Worm (Caenorhabditis elegans) whole organism, L1 larva: ENCODE measurements around the gene acr-12.

Experiments used
- C04F5.9 ChIP-seq: sonication (generic microtip); optimal IDR thresholded peaks from 2 replicates; lab custom pipeline; 2016; ENCODE audit warnings: missing genetic modification characterization, missing compliant biosample characterization
- C34B4.2 ChIP-seq: sonication (generic microtip); optimal IDR thresholded peaks from 2 replicates; lab custom pipeline; 2017; ENCODE audit warnings: mild to moderate bottlenecking, missing genetic modification characterization, missing compliant biosample characterization
- F16B12.6 ChIP-seq: fragments of 150-350 bp; optimal IDR thresholded peaks from 2 replicates; lab custom pipeline; 2014; ENCODE audit warnings: missing biosample characterization, missing genetic modification characterization
- Y116A8C.19 ChIP-seq: sonication (generic microtip); optimal IDR thresholded peaks from 2 replicates; lab custom pipeline; 2016; ENCODE audit warnings: missing compliant biosample characterization, missing genetic modification characterization, borderline replicate concordance
- alr-1 ChIP-seq: fragments of 200-800 bp; sonication (Bioruptor generic); optimal IDR thresholded peaks from 2 replicates; lab custom pipeline; 2018; ENCODE audit warnings: borderline replicate concordance, mild to moderate bottlenecking, missing genetic modification characterization, missing compliant biosample characterization
- aly-2 ChIP-seq: fragments of 150-350 bp; optimal IDR thresholded peaks from 2 replicates; lab custom pipeline; 2014; ENCODE audit warnings: missing biosample characterization, missing genetic modification characterization
- blmp-1 ChIP-seq: fragments of 150-350 bp; optimal IDR thresholded peaks from 2 replicates; lab custom pipeline; 2014; ENCODE audit warnings: missing biosample characterization, missing genetic modification characterization
- ceh-63 ChIP-seq: fragments of 200-800 bp; sonication (Bioruptor generic); optimal IDR thresholded peaks from 2 replicates; lab custom pipeline; 2018; ENCODE audit warnings: mild to moderate bottlenecking, missing genetic modification characterization, missing compliant biosample characterization
- ceh-90 ChIP-seq: sonication (generic microtip); optimal IDR thresholded peaks from 2 replicates; lab custom pipeline; 2016; ENCODE audit warnings: missing genetic modification characterization, missing compliant biosample characterization
- dpl-1 ChIP-seq, 3 experiments: fragments of 150-350 bp in 2 of 3; sonication (generic microtip) in 1 of 3; optimal IDR thresholded peaks; 2 replicates each; lab custom pipeline; 2014 to 2017; ENCODE audit warnings: missing biosample characterization in 3 of 3, missing genetic modification characterization in 3 of 3, missing genetic modification reagents in 3 of 3
- dsc-1 ChIP-seq: sonication (generic microtip); optimal IDR thresholded peaks from 2 replicates; lab custom pipeline; 2016; ENCODE audit warnings: mild to moderate bottlenecking, missing genetic modification characterization, missing compliant biosample characterization
- efl-1 ChIP-seq, 4 experiments: fragments of 150-350 bp; optimal IDR thresholded peaks in 3 of 4; peaks in 1 of 4; 1 replicate in 1 of 4; 2 replicates in 3 of 4; lab custom pipeline; 2014; ENCODE audit warnings: missing biosample characterization in 2 of 4, missing genetic modification characterization in 2 of 4, missing genetic modification reagents in 2 of 4
- efl-3 ChIP-seq: fragments of 200-800 bp; sonication (Bioruptor generic); optimal IDR thresholded peaks from 2 replicates; lab custom pipeline; 2018; ENCODE audit warnings: mild to moderate bottlenecking, missing genetic modification characterization, missing compliant biosample characterization
- egl-13 ChIP-seq: sonication (generic microtip); optimal IDR thresholded peaks from 2 replicates; lab custom pipeline; 2016; ENCODE audit warnings: missing genotype, missing genetic modification reagents, missing genetic modification characterization, missing compliant biosample characterization
- elt-3 ChIP-seq, 6 experiments: fragments of 150-350 bp in 1 of 6; sonication (generic microtip); optimal IDR thresholded peaks; 2 replicates each; lab custom pipeline; 2017 to 2018; ENCODE audit warnings: missing biosample characterization in 6 of 6, missing genetic modification characterization in 6 of 6, inconsistent platforms in 1 of 6
- ets-5 ChIP-seq: fragments of 200-800 bp; sonication (Bioruptor generic); IDR thresholded peaks from 2 replicates; pipeline ENCODE4 v1.3.6; 2022; ENCODE audit warnings: missing genetic modification characterization, missing compliant biosample characterization
- fkh-10 ChIP-seq: sonication (generic microtip); optimal IDR thresholded peaks from 2 replicates; lab custom pipeline; 2017; ENCODE audit warnings: missing biosample characterization, missing genetic modification reagents, missing genetic modification characterization
- fkh-8 ChIP-seq: sonication (generic microtip); optimal IDR thresholded peaks from 2 replicates; lab custom pipeline; 2016; ENCODE audit warnings: mild to moderate bottlenecking, missing genetic modification characterization, missing compliant biosample characterization
- fos-1 ChIP-seq: fragments of 150-350 bp; optimal IDR thresholded peaks from 2 replicates; lab custom pipeline; 2014; ENCODE audit warnings: missing biosample characterization, missing genetic modification characterization
- hpl-2 ChIP-seq: fragments of 150-350 bp; optimal IDR thresholded peaks from 2 replicates; lab custom pipeline; 2014; ENCODE audit warnings: missing biosample characterization, missing genetic modification reagents, missing genetic modification characterization
- isw-1 ChIP-seq: fragments of 200-800 bp; sonication (Bioruptor generic); IDR thresholded peaks from 2 replicates; pipeline ENCODE4 v1.3.6; 2022; ENCODE audit warnings: missing genetic modification characterization, missing compliant biosample characterization
- lin-13 ChIP-seq: fragments of 150-350 bp; optimal IDR thresholded peaks from 2 replicates; lab custom pipeline; 2014; ENCODE audit warnings: missing biosample characterization, missing genetic modification reagents, missing genetic modification characterization
- lin-15B ChIP-seq: fragments of 150-350 bp; sonication (generic microtip); optimal IDR thresholded peaks from 3 replicates; lab custom pipeline; 2014; ENCODE audit warnings: missing biosample characterization, missing genetic modification characterization
- lsy-2 ChIP-seq, 2 experiments: fragments of 150-350 bp; optimal IDR thresholded peaks; 2 replicates each; lab custom pipeline; 2014; ENCODE audit warnings: missing biosample characterization in 2 of 2, missing genetic modification characterization in 2 of 2
- mdl-1 ChIP-seq, 2 experiments: fragments of 150-350 bp; optimal IDR thresholded peaks; 2 replicates each; lab custom pipeline; 2014 to 2017; ENCODE audit warnings: missing biosample characterization in 2 of 2, missing genetic modification characterization in 2 of 2, inconsistent platforms in 1 of 2
- mef-2 ChIP-seq: fragments of 150-350 bp; optimal IDR thresholded peaks from 2 replicates; lab custom pipeline; 2014; ENCODE audit warnings: missing biosample characterization, missing genetic modification characterization
- mep-1 ChIP-seq: fragments of 150-350 bp; optimal IDR thresholded peaks from 2 replicates; lab custom pipeline; 2014; ENCODE audit warnings: missing biosample characterization, missing genetic modification characterization
- nhr-12 ChIP-seq: sonication (generic microtip); optimal IDR thresholded peaks from 2 replicates; lab custom pipeline; 2017; ENCODE audit warnings: missing biosample characterization, missing genetic modification characterization
- nhr-19 ChIP-seq: fragments of 200-800 bp; sonication (Bioruptor generic); conservative IDR thresholded peaks from 2 replicates; pipeline ENCODE4 v1.3.6; 2022; ENCODE audit warnings: missing genetic modification characterization, missing compliant biosample characterization
- nhr-20 ChIP-seq: sonication (generic microtip); optimal IDR thresholded peaks from 2 replicates; lab custom pipeline; 2016; ENCODE audit warnings: mild to moderate bottlenecking, missing genetic modification characterization, missing compliant biosample characterization
- nhr-237 ChIP-seq: fragments of 150-350 bp; optimal IDR thresholded peaks from 2 replicates; lab custom pipeline; 2014; ENCODE audit warnings: missing biosample characterization, missing genetic modification characterization
- nhr-28 ChIP-seq: fragments of 150-350 bp; optimal IDR thresholded peaks from 2 replicates; lab custom pipeline; 2014; ENCODE audit warnings: missing biosample characterization, missing genetic modification characterization
- nhr-47 ChIP-seq: sonication (generic microtip); optimal IDR thresholded peaks from 2 replicates; lab custom pipeline; 2016; ENCODE audit warnings: mild to moderate bottlenecking, missing genetic modification characterization, moderate library complexity, missing compliant biosample characterization
- nhr-71 ChIP-seq: sonication (generic microtip); optimal IDR thresholded peaks from 2 replicates; lab custom pipeline; 2016; ENCODE audit warnings: mild to moderate bottlenecking, missing genetic modification characterization, moderate library complexity, missing compliant biosample characterization
- nhr-76 ChIP-seq: sonication (generic microtip); optimal IDR thresholded peaks from 2 replicates; lab custom pipeline; 2017; ENCODE audit warnings: missing biosample characterization, missing genetic modification characterization
- nhr-84 ChIP-seq: sonication (generic microtip); optimal IDR thresholded peaks from 2 replicates; lab custom pipeline; 2017; ENCODE audit warnings: missing biosample characterization, missing genetic modification characterization
- nhr-85 ChIP-seq: sonication (generic microtip); peaks from one replicate; lab custom pipeline; 2016; ENCODE audit warnings: missing genetic modification characterization, inconsistent platforms, missing compliant biosample characterization
- pqm-1 ChIP-seq: sonication (generic microtip); optimal IDR thresholded peaks from 3 replicates; lab custom pipeline; 2017; ENCODE audit warnings: missing biosample characterization, missing genetic modification characterization
- rnt-1 ChIP-seq: sonication (generic microtip); optimal IDR thresholded peaks from 2 replicates; lab custom pipeline; 2016; ENCODE audit warnings: mild to moderate bottlenecking, missing genetic modification characterization, moderate library complexity, missing compliant biosample characterization
- snu-23 ChIP-seq: sonication (generic microtip); optimal IDR thresholded peaks from 2 replicates; lab custom pipeline; 2016; ENCODE audit warnings: missing genetic modification characterization, missing compliant biosample characterization
- sox-4 ChIP-seq: sonication (generic microtip); optimal IDR thresholded peaks from 2 replicates; lab custom pipeline; 2016; ENCODE audit warnings: missing genetic modification characterization, missing compliant biosample characterization
- sptf-1 ChIP-seq: fragments of 150-350 bp; optimal IDR thresholded peaks from 2 replicates; lab custom pipeline; 2014; ENCODE audit warnings: missing biosample characterization, missing genetic modification characterization
- sup-37 ChIP-seq: fragments of 200-800 bp; sonication (Bioruptor generic); optimal IDR thresholded peaks from 2 replicates; lab custom pipeline; 2018; ENCODE audit warnings: mild to moderate bottlenecking, missing genetic modification characterization, missing compliant biosample characterization
- swsn-7 ChIP-seq: sonication (generic microtip); optimal IDR thresholded peaks from 2 replicates; lab custom pipeline; 2016; ENCODE audit warnings: missing genetic modification characterization, missing compliant biosample characterization
- tlp-1 ChIP-seq: fragments of 150-350 bp; optimal IDR thresholded peaks from 2 replicates; lab custom pipeline; 2014; ENCODE audit warnings: missing biosample characterization, missing genetic modification characterization
- unc-30 ChIP-seq: sonication (generic microtip); optimal IDR thresholded peaks from 2 replicates; lab custom pipeline; 2017; ENCODE audit warnings: missing biosample characterization, missing genetic modification characterization
- unc-98 ChIP-seq: fragments of 200-800 bp; sonication (Bioruptor generic); IDR thresholded peaks from 2 replicates; pipeline ENCODE4 v1.3.6; 2022; ENCODE audit warnings: missing genetic modification characterization, missing compliant biosample characterization
- vab-15 ChIP-seq: sonication (generic microtip); optimal IDR thresholded peaks from 2 replicates; lab custom pipeline; 2017; ENCODE audit warnings: missing genotype, mild to moderate bottlenecking, missing genetic modification characterization, missing compliant biosample characterization
- xbp-1 ChIP-seq: sonication (generic microtip); optimal IDR thresholded peaks from 2 replicates; lab custom pipeline; 2016; ENCODE audit warnings: missing genetic modification characterization, missing compliant biosample characterization
- zag-1 ChIP-seq: fragments of 150-350 bp; optimal IDR thresholded peaks from 2 replicates; lab custom pipeline; 2014; ENCODE audit warnings: missing biosample characterization, missing genetic modification characterization
- ztf-4 ChIP-seq: fragments of 150-350 bp; optimal IDR thresholded peaks from 2 replicates; lab custom pipeline; 2014; ENCODE audit warnings: missing biosample characterization, missing genetic modification characterization

acr-12 gene

ce11 chrX:13511796-13512195 lies 20.9 kb upstream of the acr-12 start (continued):
- TF ChIP-seq nhr-19 (GFP tag; lab: Robert Waterston, UW), result peak; percentile 59
- peak; percentile 39 for TF ChIP-seq rnt-1
- TF ChIP-seq ceh-63, result no peak
- TF ChIP-seq pqm-1, result no peak
- TF ChIP-seq isw-1 (GFP tag; lab: Robert Waterston, UW), result no peak; the same call in 1 of the 2 replicates
- TF ChIP-seq elt-3 (tag; optimal IDR thresholded peaks at IDR 0.05; lab: Kevin White, UChicago), result peak in 2 of 6 experiments; percentile 17 to 25
- no peak for TF ChIP-seq Y116A8C.19
- no peak for TF ChIP-seq tlp-1 (tag; lab: Kevin White, UChicago)
- TF ChIP-seq mdl-1 (tag; optimal IDR thresholded peaks at IDR 0.05; lab: Kevin White, UChicago), result peak in 1 of 2 experiments; percentile 55
- peak; percentile 67 for TF ChIP-seq dsc-1
- peak; percentile 79 for TF ChIP-seq snu-23
- no peak for TF ChIP-seq hpl-2 (GFP tag; lab: Kevin White, UChicago)
- TF ChIP-seq efl-1 (optimal IDR thresholded peaks at IDR 0.05; lab: Kevin White, UChicago), result peak; percentile 5 to 11
- TF ChIP-seq efl-1 (GFP tag; optimal IDR thresholded peaks at IDR 0.05 in 1 of 2; lab: Kevin White, UChicago), result peak in 1 of 2 experiments; percentile 92
- TF ChIP-seq fos-1 (tag; lab: Kevin White, UChicago), result peak; percentile 56
- TF ChIP-seq unc-30 (tag; lab: Kevin White, UChicago), result no peak
- TF ChIP-seq fkh-8 (tag; lab: Kevin White, UChicago), result no peak
- TF ChIP-seq nhr-76 (tag; lab: Kevin White, UChicago), result no peak
- TF ChIP-seq nhr-237 (tag; lab: Kevin White, UChicago), result no peak
- TF ChIP-seq egl-13, result no peak
- peak; percentile 46 for TF ChIP-seq swsn-7
- peak in 1 of 3 experiments; percentile 19 for TF ChIP-seq dpl-1 (GFP tag; optimal IDR thresholded peaks at IDR 0.05; lab: Kevin White, UChicago)
- TF ChIP-seq nhr-71, result peak; percentile 64
- no peak for TF ChIP-seq ceh-90 (tag; lab: Kevin White, UChicago)
- no peak for TF ChIP-seq vab-15 (tag; lab: Kevin White, UChicago)
- no peak for TF ChIP-seq mef-2
- no peak for TF ChIP-seq efl-3 (GFP tag; lab: Kevin White, UChicago)
- TF ChIP-seq lin-15B, result no peak
- no peak for TF ChIP-seq lin-13
- peak; percentile 23 to 54 for TF ChIP-seq lsy-2 (tag; optimal IDR thresholded peaks at IDR 0.05; lab: Kevin White, UChicago)
- TF ChIP-seq C04F5.9, result no peak

DNA sequence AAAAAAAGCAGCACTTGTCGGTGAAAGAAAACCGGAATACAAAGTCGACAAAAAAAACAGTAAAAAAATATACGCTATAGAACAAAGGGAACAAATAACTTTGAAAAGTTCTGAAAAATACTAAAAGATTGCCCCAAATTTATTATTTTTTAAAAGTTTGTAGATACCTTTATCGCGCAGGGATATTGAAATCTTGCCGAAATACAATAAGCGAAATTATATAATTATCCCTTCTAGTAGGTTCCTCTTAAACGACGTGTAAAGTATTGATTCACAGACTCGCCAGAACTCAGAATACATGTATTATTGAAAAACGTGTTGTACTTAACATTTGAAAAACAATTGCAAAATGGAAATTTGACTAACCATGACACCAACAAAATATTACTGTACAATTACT lies 18.3 kb upstream of the acr-12 start:
- TF ChIP-seq sup-37 (peak; percentile 35), ets-5 (GFP tag; lab: Robert Waterston, UW) (no peak), aly-2 (tag; lab: Kevin White, UChicago) (peak; percentile 88), nhr-12 (no peak), fos-1 (tag; lab: Kevin White, UChicago) (peak; percentile 93), sptf-1 (tag; lab: Kevin White, UChicago) (no peak), Y116A8C.19 (no peak), lin-15B (peak; percentile 30), nhr-47 (tag; lab: Kevin White, UChicago) (peak; percentile 97), C34B4.2 (tag; lab: Kevin White, UChicago) (no peak), F16B12.6 (no peak), mdl-1 (tag; optimal IDR thresholded peaks at IDR 0.05; lab: Kevin White, UChicago) (peak in 1 of 2 experiments; percentile 27), unc-98 (GFP tag; lab: Robert Waterston, UW) (0 out of 2 replicates have a peak, but pooled peaks have one; percentile 51), zag-1 (tag; lab: Kevin White, UChicago) (peak; percentile 59), nhr-28 (tag; lab: Kevin White, UChicago) (no peak), fkh-8 (tag; lab: Kevin White, UChicago) (peak; percentile 82), xbp-1 (tag; lab: Kevin White, UChicago) (peak; percentile 89), ztf-4 (tag; lab: Kevin White, UChicago) (peak; percentile 90), efl-1 (optimal IDR thresholded peaks at IDR 0.05; lab: Kevin White, UChicago) (peak; percentile 68 to 69), efl-1 (GFP tag; optimal IDR thresholded peaks at IDR 0.05 in 1 of 2; lab: Kevin White, UChicago) (peak; percentile 16 to 92), nhr-85 (tag; lab: Kevin White, UChicago) (peak; percentile 93), blmp-1 (tag; lab: Kevin White, UChicago) (peak; percentile 27), hpl-2 (GFP tag; lab: Kevin White, UChicago) (peak; percentile 93), alr-1 (tag; lab: Kevin White, UChicago) (no peak), tlp-1 (tag; lab: Kevin White, UChicago) (no peak), fkh-10 (GFP tag; lab: Kevin White, UChicago) (peak; percentile 95), nhr-71 (peak; percentile 93), egl-13 (peak; percentile 84), nhr-20 (tag; lab: Kevin White, UChicago) (peak; percentile 91), rnt-1 (peak; percentile 24), mep-1 (tag; lab: Kevin White, UChicago) (peak; percentile 94), nhr-84 (no peak), nhr-237 (tag; lab: Kevin White, UChicago) (peak; percentile 79), snu-23 (peak; percentile 97), lsy-2 (tag; optimal IDR thresholded peaks at IDR 0.05; lab: Kevin White, UChicago) (peak; percentile 88), sox-4 (tag; lab: Kevin White, UChicago) (peak; percentile 97)
